Worm (Caenorhabditis elegans) whole organism, young adult: ENCODE results near the gene frpr-8.

Source experiments
- B0019.2 ChIP-seq: fragments of 200-800 bp; sonication (Bioruptor generic); conservative IDR thresholded peaks from 2 replicates; pipeline ENCODE4 v1.3.6; 2022; ENCODE audit warnings: missing genetic modification reagents, missing genetic modification characterization, missing compliant biosample characterization
- B0261.1 ChIP-seq: sonication (generic microtip); optimal IDR thresholded peaks from 2 replicates; lab custom pipeline; 2016; ENCODE audit warnings: mild to moderate bottlenecking, missing genetic modification characterization, moderate library complexity, missing compliant biosample characterization
- B0336.3 ChIP-seq: fragments of 200-800 bp; sonication (Bioruptor generic); IDR thresholded peaks from 2 replicates; pipeline ENCODE4 v1.3.6; 2022; ENCODE audit warnings: missing genetic modification characterization, missing compliant biosample characterization
- F23B12.7 ChIP-seq: sonication (generic microtip); optimal IDR thresholded peaks from 2 replicates; lab custom pipeline; 2017; ENCODE audit warnings: missing genetic modification characterization, mild to moderate bottlenecking, missing compliant biosample characterization, antibody characterized with exemption, moderate library complexity; ENCODE audit not compliant: insufficient read depth
- F52B5.7 ChIP-seq: sonication (generic microtip); optimal IDR thresholded peaks from 2 replicates; lab custom pipeline; 2016; ENCODE audit warnings: mild to moderate bottlenecking, missing genetic modification characterization, missing compliant biosample characterization
- F57C9.4 ChIP-seq: sonication (generic microtip); optimal IDR thresholded peaks from 2 replicates; lab custom pipeline; 2017; ENCODE audit warnings: mild to moderate bottlenecking, missing genetic modification characterization, missing compliant biosample characterization
- T07F8.4 ChIP-seq: sonication (generic microtip); optimal IDR thresholded peaks from 2 replicates; lab custom pipeline; 2016; ENCODE audit warnings: mild to moderate bottlenecking, missing genetic modification characterization, moderate library complexity, missing compliant biosample characterization
- Y53F4B.3 ChIP-seq: fragments of 200-800 bp; sonication (Bioruptor generic); IDR thresholded peaks from 2 replicates; pipeline ENCODE4 v1.3.6; 2022; ENCODE audit warnings: missing genetic modification reagents, missing genetic modification characterization, missing compliant biosample characterization
- ama-1 ChIP-seq, 3 experiments: fragments of 150-350 bp in 1 of 3; sonication (generic microtip) in 2 of 3; optimal IDR thresholded peaks; 2 replicates each; lab custom pipeline; 2014 to 2018; ENCODE audit warnings: missing biosample characterization in 2 of 3, missing genetic modification characterization in 2 of 3, missing genetic modification reagents in 2 of 3
- atf-7 ChIP-seq: sonication (generic microtip); optimal IDR thresholded peaks from 2 replicates; lab custom pipeline; 2017; ENCODE audit warnings: mild to moderate bottlenecking, missing genetic modification characterization, missing compliant biosample characterization
- athp-1 ChIP-seq: sonication (generic microtip); optimal IDR thresholded peaks from 2 replicates; lab custom pipeline; 2017; ENCODE audit warnings: mild to moderate bottlenecking, missing genetic modification characterization, missing compliant biosample characterization
- attf-5 ChIP-seq: fragments of 200-800 bp; sonication (Bioruptor generic); optimal IDR thresholded peaks from 2 replicates; lab custom pipeline; 2018; ENCODE audit warnings: mild to moderate bottlenecking, missing genetic modification characterization, missing compliant biosample characterization
- bed-1 ChIP-seq: fragments of 200-800 bp; sonication (Bioruptor generic); IDR thresholded peaks from 2 replicates; pipeline ENCODE4 v1.3.6; 2022; ENCODE audit warnings: missing genetic modification reagents, missing genetic modification characterization, missing compliant biosample characterization
- bed-2 ChIP-seq: fragments of 200-800 bp; sonication (Bioruptor generic); IDR thresholded peaks from 2 replicates; pipeline ENCODE4 v1.3.6; 2022; ENCODE audit warnings: missing genetic modification reagents, missing genetic modification characterization, missing compliant biosample characterization
- cebp-1 ChIP-seq, 2 experiments: fragments of 200-800 bp in 1 of 2; sonication (Bioruptor generic) in 1 of 2; sonication (generic microtip) in 1 of 2; IDR thresholded peaks in 1 of 2; optimal IDR thresholded peaks in 1 of 2; 2 replicates each; pipeline versions ENCODE4 v1.3.6 to Lab custom; 2017 to 2022; ENCODE audit warnings: missing compliant biosample characterization in 2 of 2, missing genetic modification characterization in 2 of 2, mild to moderate bottlenecking in 1 of 2, missing genetic modification reagents in 1 of 2, moderate library complexity in 1 of 2
- chd-7 ChIP-seq: sonication (generic microtip); optimal IDR thresholded peaks from 2 replicates; lab custom pipeline; 2016; ENCODE audit warnings: mild to moderate bottlenecking, missing genetic modification characterization, moderate library complexity, missing compliant biosample characterization
- die-1 ChIP-seq: sonication (generic microtip); optimal IDR thresholded peaks from 2 replicates; lab custom pipeline; 2016; ENCODE audit warnings: missing genotype, mild to moderate bottlenecking, missing genetic modification characterization, missing compliant biosample characterization
- egl-18 ChIP-seq: fragments of 200-800 bp; sonication (Bioruptor generic); IDR thresholded peaks from 2 replicates; pipeline ENCODE4 v1.3.6; 2022; ENCODE audit warnings: missing genetic modification reagents, missing genetic modification characterization, missing compliant biosample characterization
- egl-44 ChIP-seq: fragments of 200-800 bp; sonication (Bioruptor generic); IDR thresholded peaks from 2 replicates; pipeline ENCODE4 v1.3.6; 2022; ENCODE audit warnings: missing genetic modification reagents, missing genetic modification characterization, missing compliant biosample characterization
- ekl-4 ChIP-seq: fragments of 200-800 bp; sonication (Bioruptor generic); IDR thresholded peaks from 2 replicates; pipeline ENCODE4 v1.3.6; 2022; ENCODE audit warnings: missing genetic modification reagents, missing genetic modification characterization, missing compliant biosample characterization
- hlh-26 ChIP-seq: fragments of 200-800 bp; sonication (Bioruptor generic); conservative IDR thresholded peaks from 2 replicates; pipeline ENCODE4 v1.3.6; 2022; ENCODE audit warnings: missing genetic modification reagents, missing genetic modification characterization, missing compliant biosample characterization
- let-526 ChIP-seq: fragments of 200-800 bp; sonication (Bioruptor generic); IDR thresholded peaks from 2 replicates; pipeline ENCODE4 v1.3.6; 2022; ENCODE audit warnings: missing genetic modification reagents, missing genetic modification characterization, missing compliant biosample characterization
- lin-26 ChIP-seq: fragments of 200-800 bp; sonication (Bioruptor generic); IDR thresholded peaks from 2 replicates; pipeline ENCODE4 v1.3.6; 2022; ENCODE audit warnings: missing genetic modification reagents, missing genetic modification characterization, missing compliant biosample characterization
- lin-40 ChIP-seq: sonication (generic microtip); optimal IDR thresholded peaks from 2 replicates; lab custom pipeline; 2016; ENCODE audit warnings: missing genetic modification characterization, mild to moderate bottlenecking, missing compliant biosample characterization, missing genotype, missing genetic modification reagents
- madf-10 ChIP-seq: sonication (generic microtip); optimal IDR thresholded peaks from 2 replicates; lab custom pipeline; 2016; ENCODE audit warnings: mild to moderate bottlenecking, missing genetic modification characterization, missing compliant biosample characterization
- madf-3 ChIP-seq: fragments of 200-800 bp; sonication (Bioruptor generic); IDR thresholded peaks from 2 replicates; pipeline ENCODE4 v1.3.6; 2022; ENCODE audit warnings: missing genetic modification reagents, missing genetic modification characterization, missing compliant biosample characterization
- madf-8 ChIP-seq: fragments of 200-800 bp; sonication (Bioruptor generic); conservative IDR thresholded peaks from 2 replicates; pipeline ENCODE4 v1.3.6; 2022; ENCODE audit warnings: missing genetic modification reagents, missing genetic modification characterization, missing compliant biosample characterization
- mxl-1 ChIP-seq: sonication (generic microtip); optimal IDR thresholded peaks from 2 replicates; lab custom pipeline; 2016; ENCODE audit warnings: missing genetic modification characterization, missing compliant biosample characterization
- nfya-1 ChIP-seq: sonication (generic microtip); optimal IDR thresholded peaks from 2 replicates; lab custom pipeline; 2017; ENCODE audit warnings: antibody characterized with exemption, missing compliant biosample characterization, missing genetic modification characterization, borderline replicate concordance; ENCODE audit not compliant: insufficient read depth
- nfya-2 ChIP-seq: fragments of 200-800 bp; sonication (Bioruptor generic); IDR thresholded peaks from 2 replicates; pipeline ENCODE4 v1.3.6; 2022; ENCODE audit warnings: missing genetic modification reagents, missing genetic modification characterization, missing compliant biosample characterization
- nfyb-1 ChIP-seq: fragments of 200-800 bp; sonication (Bioruptor generic); IDR thresholded peaks from 2 replicates; pipeline ENCODE4 v1.3.6; 2022; ENCODE audit warnings: missing genetic modification reagents, missing genetic modification characterization, missing compliant biosample characterization
- nhr-80 ChIP-seq: sonication (generic microtip); optimal IDR thresholded peaks from 2 replicates; lab custom pipeline; 2016; ENCODE audit warnings: missing genetic modification characterization, missing compliant biosample characterization
- rcor-1 ChIP-seq: fragments of 200-800 bp; sonication (Bioruptor generic); IDR thresholded peaks from 2 replicates; pipeline ENCODE4 v1.3.6; 2022; ENCODE audit warnings: missing genetic modification reagents, missing genetic modification characterization, missing compliant biosample characterization
- sdz-38 ChIP-seq: sonication (generic microtip); optimal IDR thresholded peaks from 2 replicates; lab custom pipeline; 2016; ENCODE audit warnings: missing genotype, missing genetic modification characterization, missing compliant biosample characterization
- sea-2 ChIP-seq: fragments of 200-800 bp; sonication (Bioruptor generic); IDR thresholded peaks from 2 replicates; pipeline ENCODE4 v1.3.6; 2022; ENCODE audit warnings: missing genetic modification characterization, missing compliant biosample characterization
- snpc-3.4 ChIP-seq: sonication (generic microtip); optimal IDR thresholded peaks from 2 replicates; lab custom pipeline; 2017; ENCODE audit warnings: missing genetic modification characterization, mild to moderate bottlenecking, missing compliant biosample characterization, antibody characterized with exemption, moderate library complexity, missing genotype, missing genetic modification reagents
- snpc-4 ChIP-seq, 5 experiments: fragments of 150-350 bp in 1 of 5; sonication (generic microtip) in 4 of 5; optimal IDR thresholded peaks; 2 replicates each; lab custom pipeline; 2014 to 2018; ENCODE audit warnings: missing genetic modification characterization in 5 of 5, missing biosample characterization in 3 of 5, antibody characterized with exemption in 2 of 5, mild to moderate bottlenecking in 2 of 5, missing compliant biosample characterization in 2 of 5, missing genotype in 2 of 5, moderate library complexity in 2 of 5, missing genetic modification reagents in 1 of 5
- somi-1 ChIP-seq: fragments of 200-800 bp; sonication (Bioruptor generic); optimal IDR thresholded peaks from 2 replicates; lab custom pipeline; 2018; ENCODE audit warnings: mild to moderate bottlenecking, missing genetic modification characterization, missing compliant biosample characterization
- sptf-2 ChIP-seq: fragments of 200-800 bp; sonication (Bioruptor generic); optimal IDR thresholded peaks from 2 replicates; lab custom pipeline; 2018; ENCODE audit warnings: mild to moderate bottlenecking, missing genetic modification characterization, missing compliant biosample characterization
- tlf-1 ChIP-seq: fragments of 200-800 bp; sonication (Bioruptor generic); optimal IDR thresholded peaks from 2 replicates; lab custom pipeline; 2018; ENCODE audit warnings: mild to moderate bottlenecking, missing genetic modification characterization, missing compliant biosample characterization
- zim-3 ChIP-seq: sonication (generic microtip); optimal IDR thresholded peaks from 2 replicates; lab custom pipeline; 2017; ENCODE audit warnings: mild to moderate bottlenecking, missing genetic modification characterization, moderate library complexity, missing compliant biosample characterization
- ztf-26 ChIP-seq: sonication (generic microtip); optimal IDR thresholded peaks from 2 replicates; lab custom pipeline; 2017; ENCODE audit warnings: missing genetic modification characterization, missing compliant biosample characterization
- ztf-28 ChIP-seq: fragments of 200-800 bp; sonication (Bioruptor generic); IDR thresholded peaks from 2 replicates; pipeline ENCODE4 v1.3.6; 2022; ENCODE audit warnings: missing genetic modification reagents, missing genetic modification characterization, missing compliant biosample characterization

frpr-8 gene

ce11 chrX:8674514-8674913 is 23.1 kb upstream of the frpr-8 start (continued):
- TF ChIP-seq zim-3 (tag; lab: Kevin White, UChicago): no peak
- no peak for TF ChIP-seq nfyb-1 (GFP tag; lab: Robert Waterston, UW)
- no peak for TF ChIP-seq nfya-2 (GFP tag; lab: Robert Waterston, UW)
- TF ChIP-seq snpc-3.4 (tag; lab: Kevin White, UChicago): no peak
- no peak for TF ChIP-seq F52B5.7 (tag; lab: Kevin White, UChicago)
- TF ChIP-seq egl-18 (GFP tag; lab: Robert Waterston, UW): no peak
- no peak for TF ChIP-seq B0019.2 (GFP tag; lab: Robert Waterston, UW)
- no peak for TF ChIP-seq nfya-1 (tag; lab: Kevin White, UChicago)
- no peak for TF ChIP-seq snpc-4 (GFP tag; optimal IDR thresholded peaks at IDR 0.05; lab: Kevin White, UChicago)
- no peak for TF ChIP-seq snpc-4 (tag; optimal IDR thresholded peaks at IDR 0.05; lab: Kevin White, UChicago)
- TF ChIP-seq F57C9.4 (tag; lab: Kevin White, UChicago): no peak
- no peak for TF ChIP-seq sdz-38
- TF ChIP-seq bed-2 (GFP tag; lab: Robert Waterston, UW): no peak
- no peak for TF ChIP-seq madf-8 (GFP tag; lab: Robert Waterston, UW)
- TF ChIP-seq sea-2: no peak
- TF ChIP-seq sptf-2 (GFP tag; lab: Kevin White, UChicago): no peak
- TF ChIP-seq bed-1 (GFP tag; lab: Robert Waterston, UW): no peak
- TF ChIP-seq T07F8.4 (tag; lab: Kevin White, UChicago): no peak
- TF ChIP-seq attf-5 (GFP tag; lab: Kevin White, UChicago): peak; percentile 70
- no peak for TF ChIP-seq ama-1 (optimal IDR thresholded peaks at IDR 0.05; lab: Kevin White, UChicago)
- TF ChIP-seq ama-1 (GFP tag; optimal IDR thresholded peaks at IDR 0.05; lab: Kevin White, UChicago): no peak
- TF ChIP-seq ztf-28 (GFP tag; lab: Robert Waterston, UW): no peak
- TF ChIP-seq mxl-1: no peak

- TF ChIP-seq madf-3 (GFP tag; lab: Robert Waterston, UW): no peak
- TF ChIP-seq bed-2 (GFP tag; lab: Robert Waterston, UW): no peak
- no peak for TF ChIP-seq athp-1 (tag; lab: Kevin White, UChicago)
- TF ChIP-seq mxl-1: no peak
- no peak for TF ChIP-seq F23B12.7
- no peak for TF ChIP-seq rcor-1 (GFP tag; lab: Robert Waterston, UW)
- no peak for TF ChIP-seq ekl-4 (GFP tag; lab: Robert Waterston, UW)
- no peak for TF ChIP-seq B0336.3
- no peak for TF ChIP-seq hlh-26 (GFP tag; lab: Robert Waterston, UW)
- no peak for TF ChIP-seq madf-8 (GFP tag; lab: Robert Waterston, UW)
- no peak for TF ChIP-seq nfya-1 (tag; lab: Kevin White, UChicago)
- TF ChIP-seq tlf-1 (GFP tag; lab: Kevin White, UChicago): no peak
- TF ChIP-seq Y53F4B.3 (GFP tag; lab: Robert Waterston, UW): no peak
- TF ChIP-seq, all 124 proteins: peak for 0
These were observed 22.5 kb upstream of the frpr-8 start for ce11 chrX:8675151-8675550.

DNA sequence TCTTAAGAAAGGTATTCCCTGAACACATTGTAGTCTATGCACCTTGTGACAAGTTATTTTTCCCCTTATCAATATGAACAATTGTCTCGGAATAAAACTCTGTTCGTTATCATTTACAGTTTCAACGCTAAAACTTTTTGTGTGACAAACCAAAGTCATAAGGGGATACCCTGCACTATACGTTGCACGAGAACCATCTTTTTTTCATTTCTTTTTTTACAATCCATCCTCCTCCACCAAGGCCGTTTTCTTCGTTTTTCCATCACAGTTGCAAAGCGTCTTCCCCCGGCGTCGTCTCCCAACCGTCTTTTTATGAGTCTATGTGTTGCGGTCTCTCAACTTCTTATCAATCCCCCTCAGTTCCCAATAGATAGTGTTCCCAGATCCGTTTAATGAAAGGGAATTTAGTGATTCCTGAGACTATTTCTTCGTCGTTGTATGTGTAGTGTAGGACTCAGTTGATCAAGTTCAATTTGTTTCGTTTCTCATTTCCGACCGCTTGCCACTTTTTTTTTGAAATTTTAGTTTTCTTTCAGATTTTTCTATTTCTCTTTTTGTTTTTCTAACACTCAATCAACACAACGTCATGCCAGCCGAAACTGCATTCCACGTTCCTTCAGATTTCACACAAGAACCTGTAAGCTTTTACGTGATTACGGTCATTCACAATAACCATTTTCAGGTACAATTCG is 21.4 kb upstream of the frpr-8 start:
- TF ChIP-seq cebp-1 (GFP tag; IDR thresholded peaks at IDR 0.05; lab: Robert Waterston, UW) (no peak), cebp-1 (tag; optimal IDR thresholded peaks at IDR 0.05; lab: Kevin White, UChicago) (peak; percentile 52), somi-1 (GFP tag; lab: Kevin White, UChicago) (peak; percentile 64), mxl-1 (no peak), atf-7 (tag; lab: Kevin White, UChicago) (peak; percentile 31), let-526 (GFP tag; lab: Robert Waterston, UW) (0 out of 2 replicates have a peak, but pooled peaks have one; percentile 53), ztf-26 (tag; lab: Kevin White, UChicago) (peak; percentile 73), chd-7 (peak; percentile 20), lin-40 (peak; percentile 64), lin-26 (peak; percentile 34; the same call in 1 of the 2 replicates), B0261.1 (tag; lab: Kevin White, UChicago) (no peak), madf-10 (no peak), nhr-80 (peak; percentile 88), die-1 (peak; percentile 52), egl-44 (0 out of 2 replicates have a peak, but pooled peaks have one; percentile 48), F23B12.7 (no peak)
